Fruit fly (Drosophila melanogaster): ENCODE results near the gene CG42750.

Gene CG42750

DNA sequence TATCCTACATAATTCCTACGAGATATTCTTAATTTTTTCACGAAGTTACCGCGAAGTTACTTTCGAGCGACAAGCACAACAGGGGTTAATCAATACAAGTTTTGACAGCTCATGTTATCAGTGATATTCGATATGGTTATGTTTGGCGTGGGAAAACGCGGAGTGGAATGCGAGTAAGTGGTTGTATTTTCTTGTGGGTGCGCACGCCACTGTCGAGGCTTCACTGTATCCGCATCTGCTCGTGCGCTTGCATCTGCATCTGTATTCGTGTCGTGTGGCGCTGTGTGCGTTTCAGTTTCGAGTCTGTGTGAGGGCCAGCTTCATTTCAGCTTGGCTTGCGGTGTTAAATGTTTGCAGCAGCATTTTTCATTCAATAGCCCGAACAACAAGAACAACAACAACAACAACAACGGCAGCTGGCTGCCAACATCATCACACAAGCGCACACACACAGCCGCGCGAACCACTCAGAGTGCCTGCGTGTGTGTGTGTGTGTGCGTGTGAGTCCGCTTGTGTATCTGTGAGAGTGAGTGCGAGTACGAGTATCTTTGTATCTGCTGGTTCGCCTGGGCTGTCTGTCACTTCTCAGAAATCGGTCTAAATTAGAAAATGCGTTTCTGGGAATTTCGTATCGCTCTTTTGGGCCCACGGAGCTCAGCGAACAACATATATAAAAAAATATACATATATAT, 124.3 kb downstream of the CG42750 start (continued):
- no peak for TF ChIP-seq cato (GFP tag; optimal IDR thresholded peaks at IDR 0.05; ENCODE audit: borderline replicate concordance)
- TF ChIP-seq CG16863 (GFP tag; optimal IDR thresholded peaks at IDR 0.05) = peak; percentile 69
- TF ChIP-seq hb (GFP tag; IDR thresholded peaks at IDR 0.05; ENCODE audit: partially characterized antibody) = no peak
- peak; percentile 65 for TF ChIP-seq twi (tag; optimal IDR thresholded peaks at IDR 0.05)
- no peak for TF ChIP-seq CG12104 (GFP tag; optimal IDR thresholded peaks at IDR 0.05)
- no peak; the same call in 1 of the 2 replicates for TF ChIP-seq CG14667 (GFP tag; IDR thresholded peaks at IDR 0.05)
- TF ChIP-seq vvl (GFP tag; IDR thresholded peaks at IDR 0.05) = peak; percentile 47
- TF ChIP-seq CG10462 (GFP tag; optimal IDR thresholded peaks at IDR 0.05) = no peak
- TF ChIP-seq Gsc (GFP tag; IDR thresholded peaks at IDR 0.05) = no peak
- no peak for TF ChIP-seq knrl (GFP tag; IDR thresholded peaks at IDR 0.05; ENCODE audit: partially characterized antibody)
- no peak for TF ChIP-seq CG10267 (tag; optimal IDR thresholded peaks at IDR 0.05)
- no peak for TF ChIP-seq ash1 (GFP tag; optimal IDR thresholded peaks at IDR 0.05)
- peak; percentile 56; the same call in 1 of the 2 replicates for TF ChIP-seq CG8765 (GFP tag; IDR thresholded peaks at IDR 0.05)
- TF ChIP-seq org-1 (GFP tag; optimal IDR thresholded peaks at IDR 0.05) = no peak
- no peak for TF ChIP-seq Hand (GFP tag; optimal IDR thresholded peaks at IDR 0.05)
- TF ChIP-seq CG14050 (GFP tag; IDR thresholded peaks at IDR 0.05) = peak; percentile 33; the same call in 1 of the 3 replicates
- no peak for TF ChIP-seq h (optimal IDR thresholded peaks at IDR 0.05)
- peak; percentile 48 for TF ChIP-seq Abd-B (GFP tag; optimal IDR thresholded peaks at IDR 0.05)
- TF ChIP-seq Hr39 (optimal IDR thresholded peaks at IDR 0.05) = no peak
- TF ChIP-seq Xrp1 (GFP tag; IDR thresholded peaks at IDR 0.05) = peak; percentile 50; the same call in 1 of the 2 replicates
- TF ChIP-seq CG7987 (GFP tag; optimal IDR thresholded peaks at IDR 0.05) = no peak
- no peak for TF ChIP-seq Lpt (GFP tag; optimal IDR thresholded peaks at IDR 0.05)
- TF ChIP-seq ac (GFP tag; optimal IDR thresholded peaks at IDR 0.05) = peak; percentile 77
- no peak for TF ChIP-seq TFAM (GFP tag; optimal IDR thresholded peaks at IDR 0.05)
- peak; percentile 1 for TF ChIP-seq fd3F (GFP tag; optimal IDR thresholded peaks at IDR 0.05)
- TF ChIP-seq Sry-δ (GFP tag; optimal IDR thresholded peaks at IDR 0.05) = peak; percentile 7
- no peak for TF ChIP-seq nerfin-2 (GFP tag; IDR thresholded peaks at IDR 0.05; ENCODE audit: partially characterized antibody)
- no peak for TF ChIP-seq CG3407 (GFP tag; optimal IDR thresholded peaks at IDR 0.05)
- TF ChIP-seq CG17802 (tag; optimal IDR thresholded peaks at IDR 0.05) = no peak
- TF ChIP-seq run (tag; optimal IDR thresholded peaks at IDR 0.05) = no peak
- no peak for TF ChIP-seq trem (tag; optimal IDR thresholded peaks at IDR 0.05)
- no peak for TF ChIP-seq CG33557 (GFP tag; optimal IDR thresholded peaks at IDR 0.05)
- no peak for TF ChIP-seq CG3065 (GFP tag; optimal IDR thresholded peaks at IDR 0.05)
- TF ChIP-seq lab (GFP tag; optimal IDR thresholded peaks at IDR 0.05) = no peak
- peak; percentile 72 for TF ChIP-seq zfh1 (GFP tag; IDR thresholded peaks at IDR 0.05)
- no peak for TF ChIP-seq HLHmδ (GFP tag; optimal IDR thresholded peaks at IDR 0.05)
- TF ChIP-seq ken (GFP tag; IDR thresholded peaks at IDR 0.05) = peak; percentile 64; the same call in 2 of the 3 replicates
- TF ChIP-seq slou (GFP tag; optimal IDR thresholded peaks at IDR 0.05) = no peak
- TF ChIP-seq pho (GFP tag; optimal IDR thresholded peaks at IDR 0.05) = peak; percentile 46
- peak; percentile 72 for TF ChIP-seq CG10366 (GFP tag; IDR thresholded peaks at IDR 0.05)
- no peak for TF ChIP-seq pita (GFP tag; optimal IDR thresholded peaks at IDR 0.05)
- peak; percentile 16 for TF ChIP-seq Dad (GFP tag; optimal IDR thresholded peaks at IDR 0.05)
- no peak for TF ChIP-seq CG6813 (GFP tag; optimal IDR thresholded peaks at IDR 0.05)
- TF ChIP-seq kay (GFP tag; optimal IDR thresholded peaks at IDR 0.05) = no peak
- no peak for TF ChIP-seq B-H2 (GFP tag; optimal IDR thresholded peaks at IDR 0.05)
- TF ChIP-seq nmo (GFP tag; optimal IDR thresholded peaks at IDR 0.05) = peak; percentile 48
- TF ChIP-seq ttk (GFP tag; IDR thresholded peaks at IDR 0.05) = peak; percentile 23; the same call in 1 of the 2 replicates
- TF ChIP-seq CG13775 (GFP tag; optimal IDR thresholded peaks at IDR 0.05) = peak; percentile 9
- TF ChIP-seq CG4730 (GFP tag; IDR thresholded peaks at IDR 0.05) = peak; percentile 51; the same call in 1 of the 2 replicates
- TF ChIP-seq ERR (GFP tag; optimal IDR thresholded peaks at IDR 0.05) = no peak
- TF ChIP-seq ham (GFP tag; IDR thresholded peaks at IDR 0.05) = no peak

Data from whole organism, embryonic.